Fruit fly (Drosophila melanogaster): ENCODE measurements around the gene CG18508.

DNA sequence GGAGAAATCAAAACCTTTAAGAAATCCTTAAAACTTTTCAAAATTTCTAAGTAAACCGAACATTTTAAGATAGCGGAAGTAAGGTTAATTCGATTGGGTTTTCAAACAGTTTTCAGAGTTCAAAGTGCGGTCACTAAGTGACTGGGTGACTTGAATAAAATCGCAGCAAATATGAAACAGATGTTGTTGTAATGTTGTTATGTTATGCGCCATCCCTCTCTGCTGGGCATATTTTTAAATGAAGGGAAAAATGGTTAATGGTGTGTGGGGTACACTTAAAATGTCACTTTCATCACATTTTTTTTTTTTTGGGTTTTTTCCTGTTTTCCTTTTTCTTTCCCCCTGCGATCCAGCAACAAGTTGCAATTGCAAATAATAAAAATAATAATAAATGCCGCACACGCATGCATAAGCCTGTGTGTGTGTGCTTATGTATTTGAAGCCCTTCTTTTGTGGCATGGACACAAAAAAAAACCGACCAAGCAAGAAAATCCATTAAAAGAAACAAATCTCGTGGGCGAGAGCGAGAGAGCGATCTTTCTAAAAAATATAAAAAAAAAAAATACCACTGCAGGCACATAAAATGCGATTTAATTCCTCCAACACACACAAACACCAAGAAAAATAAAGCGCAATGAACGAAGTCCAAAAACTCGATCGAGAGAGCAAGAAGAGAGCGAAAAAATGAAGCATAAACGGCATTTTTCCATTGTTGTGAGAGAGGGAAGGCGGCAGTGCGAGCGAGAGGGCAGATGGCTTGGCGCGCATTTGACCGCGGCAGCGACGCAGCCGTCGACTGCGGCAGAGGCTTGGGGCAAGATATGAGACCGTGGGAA lies 11.2 kb downstream of the CG18508 start:
- TF ChIP-seq Myc (optimal IDR thresholded peaks at IDR 0.05) (no peak), ttk (optimal IDR thresholded peaks at IDR 0.05) (no peak)

Data from Kc167 (cell line).